Fruit fly (Drosophila melanogaster): ENCODE data around the gene Nle.

Nle gene

DNA sequence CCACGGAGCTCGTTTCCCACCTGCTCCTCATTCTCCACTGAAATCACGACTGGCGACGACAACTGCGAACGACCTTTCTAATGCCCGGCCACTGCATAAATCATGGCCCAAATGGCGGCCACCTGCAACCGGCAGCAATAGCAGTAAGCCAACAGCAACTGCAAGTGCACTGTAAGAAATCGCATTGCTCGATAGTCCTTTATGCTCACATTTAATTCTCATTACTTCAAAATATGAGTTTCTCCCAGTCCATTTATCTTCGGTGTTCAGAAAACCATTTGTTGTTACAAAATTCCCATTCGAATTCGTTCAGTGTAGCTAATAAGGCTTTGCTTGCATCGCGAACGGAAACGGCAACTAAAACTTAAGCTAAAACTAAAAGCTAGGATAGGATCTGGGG, 36.1 kb upstream of the Nle start (continued):
- TF ChIP-seq dsx (GFP tag; optimal IDR thresholded peaks at IDR 0.05; ENCODE audit: poor library complexity, severe bottlenecking): no peak
- no peak for TF ChIP-seq Sox102F (GFP tag; optimal IDR thresholded peaks at IDR 0.05)
- peak; percentile 16 for TF ChIP-seq CG11762 (GFP tag; optimal IDR thresholded peaks at IDR 0.05; ENCODE audit: insufficient read depth)
- peak; percentile 38 for TF ChIP-seq achi (GFP tag; optimal IDR thresholded peaks at IDR 0.05)
- peak; percentile 79 for TF ChIP-seq CG8119 (GFP tag; IDR thresholded peaks at IDR 0.05)
- peak; percentile 66 for TF ChIP-seq svp (GFP tag)
- no peak for TF ChIP-seq CG9139 (GFP tag; optimal IDR thresholded peaks at IDR 0.05)
- peak; percentile 37 for TF ChIP-seq pdm3 (GFP tag; optimal IDR thresholded peaks at IDR 0.05)
- no peak for TF ChIP-seq Hr38 (GFP tag; optimal IDR thresholded peaks at IDR 0.05)
- peak; percentile 57 for TF ChIP-seq dac (GFP tag; optimal IDR thresholded peaks at IDR 0.05)

dm6 chr2L:602439-602879, 34.5 kb upstream of the Nle start, which contains the start of gene CG13689:
Gene CG13689 (plus strand): TSS chr2L:602813.
- TF ChIP-seq Eip78C (GFP tag) (peak; percentile 82), Blimp-1 (GFP tag; optimal IDR thresholded peaks at IDR 0.05) (no peak), Eip75B (GFP tag; optimal IDR thresholded peaks at IDR 0.05) (peak; percentile 11), CG8319 (GFP tag; optimal IDR thresholded peaks at IDR 0.05) (no peak), fkh (GFP tag; optimal IDR thresholded peaks at IDR 0.05) (peak; percentile 90), dac (GFP tag; optimal IDR thresholded peaks at IDR 0.05) (no peak), Hr4 (GFP tag; optimal IDR thresholded peaks at IDR 0.05) (peak; percentile 58), CG4318 (GFP tag; optimal IDR thresholded peaks at IDR 0.05) (no peak), dsx (GFP tag; optimal IDR thresholded peaks at IDR 0.05; ENCODE audit: poor library complexity, severe bottlenecking) (no peak), fd59A (GFP tag; optimal IDR thresholded peaks at IDR 0.05) (no peak), CG15336 (GFP tag; IDR thresholded peaks at IDR 0.05) (no peak), Sox102F (GFP tag; optimal IDR thresholded peaks at IDR 0.05) (no peak), achi (GFP tag; optimal IDR thresholded peaks at IDR 0.05) (no peak), acj6 (GFP tag; optimal IDR thresholded peaks at IDR 0.05) (peak; percentile 31), CG6276 (GFP tag; optimal IDR thresholded peaks at IDR 0.05) (no peak), pdm3 (GFP tag; optimal IDR thresholded peaks at IDR 0.05) (peak; percentile 56), CG6792 (GFP tag; optimal IDR thresholded peaks at IDR 0.05) (peak; percentile 10), topi (GFP tag; optimal IDR thresholded peaks at IDR 0.05) (peak; percentile 28), CG16779 (tag; optimal IDR thresholded peaks at IDR 0.05) (no peak), Hr38 (GFP tag; optimal IDR thresholded peaks at IDR 0.05) (no peak), CG31627 (GFP tag; optimal IDR thresholded peaks at IDR 0.05) (peak; percentile 56), CG8119 (GFP tag; IDR thresholded peaks at IDR 0.05) (no peak), Ets21C (GFP tag; optimal IDR thresholded peaks at IDR 0.05) (no peak), Gug (GFP tag; IDR thresholded peaks at IDR 0.05) (no peak), CG1621 (tag; optimal IDR thresholded peaks at IDR 0.05) (no peak), CG11902 (GFP tag; optimal IDR thresholded peaks at IDR 0.05) (no peak), CG10669 (GFP tag; optimal IDR thresholded peaks at IDR 0.05) (no peak), CG34406 (GFP tag; optimal IDR thresholded peaks at IDR 0.05) (no peak), Lpt (GFP tag; optimal IDR thresholded peaks at IDR 0.05) (no peak), Sox15 (GFP tag; optimal IDR thresholded peaks at IDR 0.05) (no peak), fd85E (GFP tag; optimal IDR thresholded peaks at IDR 0.05) (no peak), CG3919 (GFP tag; optimal IDR thresholded peaks at IDR 0.05) (peak; percentile 27), CG3032 (tag; optimal IDR thresholded peaks at IDR 0.05) (no peak), Hr39 (GFP tag; optimal IDR thresholded peaks at IDR 0.05) (peak; percentile 51), vri (GFP tag; optimal IDR thresholded peaks at IDR 0.05) (no peak), CG10631 (GFP tag; optimal IDR thresholded peaks at IDR 0.05) (peak; percentile 46), Sox14 (GFP tag; optimal IDR thresholded peaks at IDR 0.05) (peak; percentile 46), lz (GFP tag; optimal IDR thresholded peaks at IDR 0.05) (peak; percentile 44), salr (GFP tag; optimal IDR thresholded peaks at IDR 0.05) (no peak), Ets96B (tag; optimal IDR thresholded peaks at IDR 0.05) (no peak), spab (GFP tag; optimal IDR thresholded peaks at IDR 0.05) (no peak), Met (GFP tag; optimal IDR thresholded peaks at IDR 0.05) (peak; percentile 53), CG7368 (GFP tag; optimal IDR thresholded peaks at IDR 0.05) (no peak), CG6163 (GFP tag; IDR thresholded peaks at IDR 0.05) (no peak), ss (GFP tag; optimal IDR thresholded peaks at IDR 0.05) (no peak), net (GFP tag; optimal IDR thresholded peaks at IDR 0.05) (peak; percentile 1), Smox (GFP tag; optimal IDR thresholded peaks at IDR 0.05) (peak; percentile 17)

All from whole organism, prepupa.